Fruit fly (Drosophila melanogaster): ENCODE results near the gene Aos1.

The Aos1 gene

DNA sequence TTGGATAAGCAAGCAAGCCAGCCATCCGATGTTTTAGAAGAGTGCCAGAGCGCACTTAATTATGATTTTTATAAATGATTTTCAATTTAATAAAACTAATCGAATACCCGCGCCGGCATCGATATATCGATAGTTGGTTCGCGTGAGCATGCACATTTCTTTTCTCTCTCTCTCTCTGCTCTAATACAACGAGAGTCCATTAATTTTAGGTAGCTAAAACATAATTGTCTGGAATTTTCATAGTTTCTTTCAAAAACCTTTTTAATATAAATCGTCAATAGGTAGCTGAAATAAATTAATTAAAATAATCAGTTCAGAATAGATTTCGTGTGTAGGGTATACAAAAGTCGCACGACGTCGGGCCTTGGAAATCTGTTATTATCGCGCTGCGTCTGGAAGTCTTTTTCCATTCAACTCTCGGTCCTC is 15.3 kb upstream of the Aos1 start, which contains the start of gene CG18549 (continued):
- TF ChIP-seq h (GFP tag; optimal IDR thresholded peaks at IDR 0.05) (peak; percentile 100), pan (optimal IDR thresholded peaks at IDR 0.05) (no peak), dsf (GFP tag; optimal IDR thresholded peaks at IDR 0.05; ENCODE audit: borderline replicate concordance) (peak; percentile 98), HLH106 (tag; optimal IDR thresholded peaks at IDR 0.05) (peak; percentile 100), foxo (GFP tag; optimal IDR thresholded peaks at IDR 0.05) (peak; percentile 100), Hr78 (GFP tag; optimal IDR thresholded peaks at IDR 0.05) (no peak), lola (GFP tag; optimal IDR thresholded peaks at IDR 0.05) (no peak), sv (GFP tag; optimal IDR thresholded peaks at IDR 0.05) (peak; percentile 99), ey (GFP tag; optimal IDR thresholded peaks at IDR 0.05) (peak; percentile 100), Myc (optimal IDR thresholded peaks at IDR 0.05) (no peak), dmrt93B (GFP tag; optimal IDR thresholded peaks at IDR 0.05) (peak; percentile 99)

DNA sequence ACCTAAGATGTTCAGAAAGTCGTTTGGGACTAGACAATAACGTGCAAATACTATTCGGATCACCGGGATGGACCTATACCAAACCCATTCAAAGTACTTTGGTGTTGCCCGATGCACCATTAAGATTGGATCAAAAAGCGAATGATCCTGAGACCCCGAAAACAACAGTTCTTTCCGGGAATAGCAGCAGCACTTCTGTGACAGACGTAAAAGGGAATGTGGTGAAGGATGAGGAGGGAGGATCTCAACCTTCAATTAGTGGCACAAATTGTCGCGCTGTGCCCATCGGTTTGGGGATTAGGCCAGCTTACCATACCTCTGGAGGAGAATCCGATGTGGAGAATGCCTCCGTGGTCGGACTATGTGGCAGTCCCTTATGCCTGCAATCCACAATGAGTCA is 14.7 kb upstream of the Aos1 start:
- TF ChIP-seq lola (GFP tag; optimal IDR thresholded peaks at IDR 0.05) (no peak), CG9705 (GFP tag; optimal IDR thresholded peaks at IDR 0.05) (no peak), CrebA (GFP tag; optimal IDR thresholded peaks at IDR 0.05; ENCODE audit: borderline replicate concordance) (no peak), N (GFP tag; optimal IDR thresholded peaks at IDR 0.05) (no peak), Jra (GFP tag; optimal IDR thresholded peaks at IDR 0.05) (no peak), Hnf4 (GFP tag; optimal IDR thresholded peaks at IDR 0.05) (no peak), woc (GFP tag; optimal IDR thresholded peaks at IDR 0.05) (no peak), HLH106 (tag; optimal IDR thresholded peaks at IDR 0.05) (no peak)

dm6 chr3R:12447353-12447752 is 13.7 kb upstream of the Aos1 start, which contains the start of gene vrs:
Gene vrs, plus strand, starts transcription at chr3R:12447653.
- TF ChIP-seq fru (GFP tag; optimal IDR thresholded peaks at IDR 0.05) (no peak), Hr83 (GFP tag; optimal IDR thresholded peaks at IDR 0.05; ENCODE audit: poor library complexity, severe bottlenecking) (no peak), Hr78 (GFP tag; optimal IDR thresholded peaks at IDR 0.05) (no peak), CG9705 (GFP tag; optimal IDR thresholded peaks at IDR 0.05) (no peak), CG32264 (GFP tag; optimal IDR thresholded peaks at IDR 0.05) (no peak), woc (GFP tag; optimal IDR thresholded peaks at IDR 0.05) (no peak), OdsH (GFP tag; optimal IDR thresholded peaks at IDR 0.05) (no peak), br (GFP tag; optimal IDR thresholded peaks at IDR 0.05) (no peak), rgr (GFP tag; optimal IDR thresholded peaks at IDR 0.05) (no peak), Vsx2 (GFP tag; optimal IDR thresholded peaks at IDR 0.05; ENCODE audit: partially characterized antibody) (no peak), HLH106 (tag; optimal IDR thresholded peaks at IDR 0.05) (no peak), Abd-B (GFP tag; optimal IDR thresholded peaks at IDR 0.05) (no peak), ey (GFP tag; optimal IDR thresholded peaks at IDR 0.05) (no peak), psq (GFP tag; optimal IDR thresholded peaks at IDR 0.05) (no peak), pan (optimal IDR thresholded peaks at IDR 0.05) (no peak), tai (GFP tag; optimal IDR thresholded peaks at IDR 0.05) (no peak), Sp1 (GFP tag; optimal IDR thresholded peaks at IDR 0.05) (no peak), dmrt93B (GFP tag; optimal IDR thresholded peaks at IDR 0.05) (no peak), dl (GFP tag; optimal IDR thresholded peaks at IDR 0.05; ENCODE audit: insufficient read depth in 1 of 2, partially characterized antibody in 2 of 2) (no peak)

dm6 chr3R:12445468-12445867 is 11.8 kb upstream of the Aos1 start:
- TF ChIP-seq dsf (GFP tag; optimal IDR thresholded peaks at IDR 0.05; ENCODE audit: borderline replicate concordance) (no peak), h (GFP tag; optimal IDR thresholded peaks at IDR 0.05) (peak; percentile 43), Rel (GFP tag; optimal IDR thresholded peaks at IDR 0.05) (no peak), Rel (tag; optimal IDR thresholded peaks at IDR 0.05) (peak; percentile 14), pan (optimal IDR thresholded peaks at IDR 0.05) (no peak)

DNA sequence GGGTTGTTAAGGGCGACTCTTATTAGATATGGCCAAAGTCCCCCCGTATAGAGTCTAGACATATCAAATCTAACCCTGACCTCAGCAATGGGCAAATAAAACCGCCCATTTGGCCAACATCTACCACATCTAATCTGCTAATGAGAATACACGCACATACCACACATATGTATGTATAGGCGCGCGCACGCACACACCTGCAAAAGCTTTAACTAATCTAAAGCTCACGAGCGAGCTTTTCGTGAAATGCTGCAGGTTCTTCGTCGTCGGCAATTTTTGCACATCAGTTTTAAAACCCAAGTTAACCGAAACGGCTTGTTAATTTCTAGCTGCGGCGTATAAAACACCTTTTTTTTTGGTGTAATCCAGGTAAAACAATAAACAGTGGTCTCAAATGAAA is 10.1 kb upstream of the Aos1 start:
- TF ChIP-seq jim (GFP tag; optimal IDR thresholded peaks at IDR 0.05) (no peak), dsf (GFP tag; optimal IDR thresholded peaks at IDR 0.05; ENCODE audit: borderline replicate concordance) (no peak), OdsH (GFP tag; optimal IDR thresholded peaks at IDR 0.05) (no peak), brk (GFP tag; optimal IDR thresholded peaks at IDR 0.05) (no peak), pan (optimal IDR thresholded peaks at IDR 0.05) (no peak), Myc (optimal IDR thresholded peaks at IDR 0.05) (no peak), HLH106 (tag; optimal IDR thresholded peaks at IDR 0.05) (no peak), Rel (GFP tag; optimal IDR thresholded peaks at IDR 0.05) (no peak), Rel (tag; optimal IDR thresholded peaks at IDR 0.05) (peak; percentile 12), foxo (GFP tag; optimal IDR thresholded peaks at IDR 0.05) (no peak), dmrt93B (GFP tag; optimal IDR thresholded peaks at IDR 0.05) (no peak), sage (GFP tag; optimal IDR thresholded peaks at IDR 0.05) (no peak), psq (GFP tag; optimal IDR thresholded peaks at IDR 0.05) (no peak), GATAd (GFP tag; optimal IDR thresholded peaks at IDR 0.05) (no peak), woc (GFP tag; optimal IDR thresholded peaks at IDR 0.05) (no peak), lola (GFP tag; optimal IDR thresholded peaks at IDR 0.05) (peak; percentile 58), tai (GFP tag; optimal IDR thresholded peaks at IDR 0.05) (no peak), br (GFP tag; optimal IDR thresholded peaks at IDR 0.05) (no peak), CG9705 (GFP tag; optimal IDR thresholded peaks at IDR 0.05) (no peak), Jra (GFP tag; optimal IDR thresholded peaks at IDR 0.05) (no peak), Hr83 (GFP tag; optimal IDR thresholded peaks at IDR 0.05; ENCODE audit: poor library complexity, severe bottlenecking) (peak; percentile 20), Abd-B (GFP tag; optimal IDR thresholded peaks at IDR 0.05) (no peak)
